Worm (Caenorhabditis elegans) whole organism, early embryonic: ENCODE measurements around the gene F09C6.12.

Source experiments
- B0310.2 ChIP-seq: sonication (generic microtip); optimal IDR thresholded peaks from 2 replicates; lab custom pipeline; 2016; ENCODE audit warnings: mild to moderate bottlenecking, missing genetic modification characterization, missing compliant biosample characterization
- F13C5.2 ChIP-seq: sonication (generic microtip); optimal IDR thresholded peaks from 2 replicates; lab custom pipeline; 2017; ENCODE audit warnings: mild to moderate bottlenecking, missing genetic modification characterization, inconsistent platforms, missing compliant biosample characterization
- aly-1 ChIP-seq: sonication (generic microtip); optimal IDR thresholded peaks from 2 replicates; lab custom pipeline; 2016; ENCODE audit warnings: missing genetic modification characterization, missing compliant biosample characterization
- ama-1 ChIP-seq: fragments of 150-350 bp; optimal IDR thresholded peaks from 2 replicates; lab custom pipeline; 2014
- ceh-13 ChIP-seq: fragments of 200-800 bp; sonication (Bioruptor generic); optimal IDR thresholded peaks from 2 replicates; lab custom pipeline; 2018; ENCODE audit warnings: mild to moderate bottlenecking, missing genetic modification characterization, missing compliant biosample characterization
- ceh-36 ChIP-seq: sonication (generic microtip); optimal IDR thresholded peaks from 2 replicates; lab custom pipeline; 2016; ENCODE audit warnings: missing genetic modification characterization, inconsistent platforms, missing compliant biosample characterization
- ets-7 ChIP-seq: sonication (generic microtip); optimal IDR thresholded peaks from 2 replicates; lab custom pipeline; 2016; ENCODE audit warnings: missing genotype, missing genetic modification characterization, missing compliant biosample characterization
- flt-1 ChIP-seq: fragments of 200-800 bp; sonication (Bioruptor generic); IDR thresholded peaks from 2 replicates; pipeline ENCODE4 v1.3.6; 2022; ENCODE audit warnings: missing genetic modification characterization, missing compliant biosample characterization
- hmbx-1 ChIP-seq: sonication (generic microtip); optimal IDR thresholded peaks from 2 replicates; lab custom pipeline; 2016; ENCODE audit warnings: mild to moderate bottlenecking, missing genetic modification characterization, missing compliant biosample characterization
- hmg-4 ChIP-seq: fragments of 200-800 bp; sonication (Bioruptor generic); optimal IDR thresholded peaks from 2 replicates; lab custom pipeline; 2018; ENCODE audit warnings: mild to moderate bottlenecking, missing genetic modification characterization, missing compliant biosample characterization
- hnd-1 ChIP-seq: sonication (generic microtip); optimal IDR thresholded peaks from 2 replicates; lab custom pipeline; 2016; ENCODE audit warnings: missing genetic modification characterization, missing compliant biosample characterization
- pes-1 ChIP-seq: fragments of 200-800 bp; sonication (Bioruptor generic); IDR thresholded peaks from 2 replicates; pipeline ENCODE4 v1.3.6; 2022; ENCODE audit warnings: missing genetic modification reagents, missing genetic modification characterization, missing compliant biosample characterization
- scrt-1 ChIP-seq: fragments of 200-800 bp; sonication (Bioruptor generic); IDR thresholded peaks from 2 replicates; pipeline ENCODE4 v1.3.6; 2022; ENCODE audit warnings: missing genetic modification characterization, missing compliant biosample characterization
- sea-1 ChIP-seq: fragments of 200-800 bp; sonication (Bioruptor generic); conservative IDR thresholded peaks from 2 replicates; pipeline ENCODE4 v1.3.6; 2022; ENCODE audit warnings: missing genetic modification characterization, missing compliant biosample characterization
- tbx-11 ChIP-seq: fragments of 200-800 bp; sonication (Bioruptor generic); IDR thresholded peaks from 2 replicates; pipeline ENCODE4 v1.3.6; 2022; ENCODE audit warnings: missing genetic modification characterization, missing compliant biosample characterization
- tbx-37 ChIP-seq: fragments of 200-800 bp; sonication (Bioruptor generic); conservative IDR thresholded peaks from 2 replicates; pipeline ENCODE4 v1.3.6; 2022; ENCODE audit warnings: missing genetic modification reagents, missing genetic modification characterization, missing compliant biosample characterization
- tra-4 ChIP-seq: sonication (generic microtip); optimal IDR thresholded peaks from 2 replicates; lab custom pipeline; 2017; ENCODE audit warnings: missing genetic modification characterization, missing compliant biosample characterization

The F09C6.12 gene

DNA sequence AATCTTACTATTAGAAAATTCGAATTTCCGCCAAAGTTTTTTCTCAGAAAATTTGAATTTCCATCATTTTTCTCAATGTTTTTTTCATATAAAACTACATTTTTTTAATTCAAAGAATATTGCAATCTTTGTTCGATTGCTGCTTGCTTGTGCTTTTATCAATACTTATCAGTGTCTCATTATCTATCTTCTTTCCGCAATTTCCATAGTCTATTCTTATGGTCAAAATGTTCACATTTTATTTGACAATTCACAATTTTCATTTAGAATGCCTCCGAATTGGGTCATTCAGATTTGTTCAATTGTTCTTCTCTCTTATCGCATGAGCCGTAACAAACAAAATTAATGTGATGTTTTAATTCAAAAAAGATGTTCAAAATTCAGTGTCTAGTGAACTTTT is 28.6 kb downstream of the F09C6.12 start:
- TF ChIP-seq aly-1 (tag; lab: Kevin White, UChicago) (no peak), tra-4 (tag; lab: Kevin White, UChicago) (no peak), scrt-1 (no peak), sea-1 (GFP tag; lab: Robert Waterston, UW) (no peak)

DNA sequence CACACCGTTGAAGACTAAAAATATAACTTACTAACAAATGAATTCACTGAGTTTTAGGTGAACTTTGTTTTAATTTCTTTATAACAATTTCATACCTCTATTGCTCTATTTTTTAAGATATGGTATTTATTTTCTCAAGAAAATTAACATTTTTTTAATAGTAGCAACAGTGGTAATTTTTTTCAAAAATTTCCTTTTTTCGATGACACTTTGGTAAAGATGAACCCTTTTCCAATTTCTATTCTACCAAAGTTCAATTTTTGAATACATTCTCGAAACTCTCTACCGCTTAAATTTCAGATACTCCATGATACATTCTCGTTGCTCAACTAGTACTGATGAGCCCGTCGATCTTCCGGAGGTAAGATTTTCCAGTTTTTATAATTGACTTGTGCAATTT is 29.3 kb downstream of the F09C6.12 start, which contains the start of gene nhr-116:
nhr-116 (plus strand) TSS at position 301 of the 400 bp plus-strand sequence.
- TF ChIP-seq scrt-1 (no peak), F13C5.2 (tag; lab: Kevin White, UChicago) (no peak), flt-1 (GFP tag; lab: Robert Waterston, UW) (no peak), tbx-37 (GFP tag; lab: Robert Waterston, UW) (no peak), aly-1 (tag; lab: Kevin White, UChicago) (no peak), hmg-4 (no peak)

DNA sequence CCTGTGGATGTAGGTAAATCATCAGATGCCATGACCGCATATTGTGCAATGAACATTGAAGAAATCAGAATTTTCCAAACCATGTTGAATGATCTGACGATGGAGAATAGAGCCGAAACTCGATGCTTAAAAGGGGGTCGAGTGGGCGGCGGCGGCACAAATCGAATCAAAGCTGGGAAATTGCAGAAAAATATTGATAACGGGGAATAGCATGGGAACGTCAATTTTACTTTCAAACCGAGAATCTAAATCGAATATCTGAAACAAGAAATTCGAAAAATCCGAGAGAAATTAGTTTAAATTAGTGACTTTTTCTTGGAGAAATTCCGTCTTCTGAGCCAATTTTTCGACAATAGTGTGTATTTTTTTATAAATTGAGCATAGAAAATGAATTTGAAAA is 33.4 kb downstream of the F09C6.12 start, which contains the start of gene F09C6.10:
F09C6.10 (minus strand) TSS at position 101 of the 400 bp plus-strand sequence.
- TF ChIP-seq tra-4 (tag; lab: Kevin White, UChicago), result no peak
- no peak for TF ChIP-seq hnd-1 (tag; lab: Kevin White, UChicago)
- no peak for TF ChIP-seq ceh-13
- no peak for TF ChIP-seq pes-1 (GFP tag; lab: Robert Waterston, UW)
- no peak for TF ChIP-seq ceh-36 (tag; lab: Kevin White, UChicago)

DNA sequence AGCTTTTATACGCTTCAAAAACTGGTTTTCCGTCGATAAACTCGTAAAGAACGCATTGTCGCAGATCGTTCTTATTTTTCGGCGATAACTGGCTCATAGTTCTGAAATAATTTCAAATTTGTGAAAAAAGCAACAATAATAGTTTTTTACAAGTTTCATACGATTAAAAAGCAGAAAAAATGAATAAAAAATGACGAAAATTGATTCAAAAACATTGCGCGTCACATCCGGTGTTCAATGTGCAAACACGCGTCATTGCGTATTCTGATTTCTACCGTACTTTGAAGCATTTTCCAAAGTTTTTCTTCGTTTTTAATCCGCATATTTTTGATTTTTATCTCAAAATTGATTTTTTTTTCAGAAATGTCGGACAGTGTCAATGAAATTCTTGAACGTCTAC is 35.7 kb downstream of the F09C6.12 start, which contains the start of the genes fbxa-206 and Y102A5C.2:
fbxa-206 (minus strand) TSS at position 101 of the 400 bp plus-strand sequence.
Y102A5C.2 (plus strand) TSS at position 354 of the 400 bp plus-strand sequence.
- no peak for TF ChIP-seq tbx-37 (GFP tag; lab: Robert Waterston, UW)
- no peak for TF ChIP-seq ets-7 (tag; lab: Kevin White, UChicago)
- no peak for TF ChIP-seq tra-4 (tag; lab: Kevin White, UChicago)
- no peak for TF ChIP-seq ceh-36 (tag; lab: Kevin White, UChicago)
- no peak for TF ChIP-seq tbx-11 (GFP tag; lab: Robert Waterston, UW)

DNA sequence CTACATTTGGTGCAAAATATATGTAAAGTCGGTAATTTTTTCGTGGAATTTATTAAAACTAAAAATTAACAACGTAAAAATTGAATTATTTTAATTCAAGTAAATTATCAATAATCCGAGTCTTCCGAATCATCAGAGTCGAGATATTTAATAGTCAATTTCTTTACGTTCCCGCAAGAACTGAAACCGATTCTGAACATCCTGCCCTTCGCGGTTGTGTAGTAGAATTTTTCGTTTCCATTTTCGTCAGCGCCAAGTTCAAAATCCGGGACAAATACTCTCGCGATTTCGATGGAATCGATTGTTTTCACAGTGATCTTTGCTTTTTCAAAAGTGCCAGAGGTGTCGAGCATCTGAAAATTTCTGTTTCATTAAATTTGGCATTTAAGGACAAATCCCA is 37.0 kb downstream of the F09C6.12 start:
- TF ChIP-seq tbx-37 (GFP tag; lab: Robert Waterston, UW) (no peak), ets-7 (tag; lab: Kevin White, UChicago) (no peak), hnd-1 (tag; lab: Kevin White, UChicago) (no peak), pes-1 (GFP tag; lab: Robert Waterston, UW) (no peak), tra-4 (tag; lab: Kevin White, UChicago) (no peak), F13C5.2 (tag; lab: Kevin White, UChicago) (no peak), sea-1 (GFP tag; lab: Robert Waterston, UW) (no peak), B0310.2 (tag; lab: Kevin White, UChicago) (no peak), hmbx-1 (tag; lab: Kevin White, UChicago) (no peak), hmg-4 (no peak), ceh-36 (tag; lab: Kevin White, UChicago) (no peak), tbx-11 (GFP tag; lab: Robert Waterston, UW) (no peak), scrt-1 (no peak), ceh-13 (no peak)

DNA sequence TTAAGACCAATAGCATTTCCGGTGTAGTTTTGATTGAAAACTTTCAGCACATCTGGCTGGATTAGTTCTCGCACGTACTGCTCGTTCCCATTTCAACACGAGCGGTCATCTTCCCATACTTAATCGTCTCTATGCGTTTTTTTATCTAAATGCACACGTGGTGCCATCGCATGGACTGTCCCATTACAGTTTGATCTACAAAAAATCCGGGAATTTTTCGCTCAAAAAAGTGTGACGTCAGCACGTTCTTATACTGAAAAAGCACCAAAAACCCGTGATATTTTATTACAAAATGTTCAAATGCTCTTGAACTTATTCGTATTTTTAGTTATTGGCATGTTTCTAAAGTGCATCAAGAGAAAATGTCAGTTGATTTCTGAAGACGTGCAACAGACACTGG is 39.3 kb downstream of the F09C6.12 start, which contains the start of gene Y102A5C.4:
Y102A5C.4 (plus strand) TSS at position 301 of the 400 bp plus-strand sequence.
- TF ChIP-seq hmg-4, result no peak
- no peak for TF ChIP-seq aly-1 (tag; lab: Kevin White, UChicago)
- no peak for TF ChIP-seq ama-1 (lab: Kevin White, UChicago)
- no peak for TF ChIP-seq tra-4 (tag; lab: Kevin White, UChicago)
- no peak for TF ChIP-seq pes-1 (GFP tag; lab: Robert Waterston, UW)
- TF ChIP-seq tbx-11 (GFP tag; lab: Robert Waterston, UW), result no peak
- no peak for TF ChIP-seq scrt-1
- TF ChIP-seq ets-7 (tag; lab: Kevin White, UChicago), result no peak

DNA sequence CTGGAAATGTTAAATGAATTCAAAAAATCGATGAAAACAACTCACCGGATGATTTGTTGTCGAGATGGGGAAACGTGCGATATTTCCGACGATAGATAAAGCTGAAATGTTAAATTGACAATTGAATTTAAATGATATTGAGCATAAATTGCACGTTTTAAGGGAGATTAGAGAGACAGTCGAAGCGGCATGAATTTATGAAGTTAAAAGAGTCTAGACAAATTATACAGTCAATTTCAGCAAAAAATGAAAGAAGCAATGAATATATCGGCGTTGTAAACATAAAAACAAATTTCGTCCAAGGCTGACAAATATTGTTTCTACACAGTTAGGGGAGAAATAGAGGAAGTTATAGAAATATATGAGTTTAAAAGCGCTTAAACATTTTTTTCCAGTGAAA is 44.7 kb downstream of the F09C6.12 start, which contains the start of gene Y102A5C.36:
Y102A5C.36 (minus strand) TSS at position 101 of the 400 bp plus-strand sequence.
- TF ChIP-seq F13C5.2 (tag; lab: Kevin White, UChicago) (no peak), aly-1 (tag; lab: Kevin White, UChicago) (no peak), ets-7 (tag; lab: Kevin White, UChicago) (no peak), tbx-11 (GFP tag; lab: Robert Waterston, UW) (no peak), B0310.2 (tag; lab: Kevin White, UChicago) (no peak), ama-1 (lab: Kevin White, UChicago) (no peak), ceh-13 (no peak), ceh-36 (tag; lab: Kevin White, UChicago) (no peak)
